Worm (Caenorhabditis elegans) whole organism, L3 larva: ENCODE results near the gene srz-12.

Experiments used
- R02D3.7 ChIP-seq: fragments of 150-350 bp; optimal IDR thresholded peaks from 2 replicates; lab custom pipeline; 2014; ENCODE audit warnings: missing biosample characterization, missing genetic modification characterization
- ZK546.5 ChIP-seq: sonication (generic microtip); optimal IDR thresholded peaks from 2 replicates; lab custom pipeline; 2017; ENCODE audit warnings: missing biosample characterization, missing genetic modification characterization
- aly-2 ChIP-seq: fragments of 150-350 bp; optimal IDR thresholded peaks from 2 replicates; lab custom pipeline; 2014; ENCODE audit warnings: missing biosample characterization, missing genetic modification characterization
- ama-1 ChIP-seq: fragments of 150-350 bp; optimal IDR thresholded peaks from 2 replicates; lab custom pipeline; 2018
- ceh-16 ChIP-seq: sonication (generic microtip); optimal IDR thresholded peaks from 2 replicates; lab custom pipeline; 2017; ENCODE audit warnings: missing biosample characterization, missing genetic modification characterization
- ceh-28 ChIP-seq: fragments of 150-350 bp; optimal IDR thresholded peaks from 2 replicates; lab custom pipeline; 2014; ENCODE audit warnings: missing biosample characterization, missing genetic modification reagents, missing genetic modification characterization
- ceh-82 ChIP-seq: fragments of 150-350 bp; optimal IDR thresholded peaks from 2 replicates; lab custom pipeline; 2014; ENCODE audit warnings: missing biosample characterization, missing genetic modification characterization
- ceh-9 ChIP-seq: sonication (generic microtip); optimal IDR thresholded peaks from 2 replicates; lab custom pipeline; 2018; ENCODE audit warnings: missing biosample characterization, missing genetic modification characterization
- daf-12 ChIP-seq: fragments of 150-350 bp; optimal IDR thresholded peaks from 2 replicates; lab custom pipeline; 2014; ENCODE audit warnings: missing biosample characterization, missing genetic modification reagents, missing genetic modification characterization
- egl-5 ChIP-seq: fragments of 150-350 bp; optimal IDR thresholded peaks from 2 replicates; lab custom pipeline; 2017; ENCODE audit warnings: missing biosample characterization, missing genetic modification reagents, missing genetic modification characterization, inconsistent platforms
- elt-1 ChIP-seq: fragments of 150-350 bp; optimal IDR thresholded peaks from 2 replicates; lab custom pipeline; 2014; ENCODE audit warnings: missing biosample characterization, missing genetic modification characterization
- elt-2 ChIP-seq: sonication (generic microtip); optimal IDR thresholded peaks from 2 replicates; lab custom pipeline; 2016; ENCODE audit warnings: missing genetic modification reagents, mild to moderate bottlenecking, missing genetic modification characterization, missing compliant biosample characterization
- elt-3 ChIP-seq, 3 experiments: fragments of 150-350 bp in 1 of 3; sonication (generic microtip) in 2 of 3; optimal IDR thresholded peaks; 2 replicates in 2 of 3; 4 replicates in 1 of 3; lab custom pipeline; 2014 to 2017; ENCODE audit warnings: missing biosample characterization in 3 of 3, missing genetic modification characterization in 3 of 3
- eor-1 ChIP-seq, 2 experiments: fragments of 150-350 bp; optimal IDR thresholded peaks; 2 replicates each; lab custom pipeline; 2014 to 2018; ENCODE audit warnings: missing biosample characterization in 2 of 2, missing genetic modification characterization in 2 of 2
- fos-1 ChIP-seq: fragments of 150-350 bp; optimal IDR thresholded peaks from 2 replicates; lab custom pipeline; 2014; ENCODE audit warnings: missing biosample characterization, missing genetic modification characterization
- hmg-11 ChIP-seq: sonication (generic microtip); optimal IDR thresholded peaks from 2 replicates; lab custom pipeline; 2016; ENCODE audit warnings: missing genetic modification characterization, missing compliant biosample characterization
- jun-1 ChIP-seq: fragments of 150-350 bp; optimal IDR thresholded peaks from 2 replicates; lab custom pipeline; 2014; ENCODE audit warnings: missing biosample characterization, missing genetic modification reagents, missing genetic modification characterization
- lin-15B ChIP-seq: fragments of 150-350 bp; optimal IDR thresholded peaks from 2 replicates; lab custom pipeline; 2014; ENCODE audit warnings: missing biosample characterization, missing genetic modification characterization
- lin-39 ChIP-seq: fragments of 150-350 bp; optimal IDR thresholded peaks from 2 replicates; lab custom pipeline; 2018; ENCODE audit warnings: missing biosample characterization, missing genetic modification reagents, missing genetic modification characterization
- lsy-12 ChIP-seq: sonication (generic microtip); optimal IDR thresholded peaks from 2 replicates; lab custom pipeline; 2016; ENCODE audit warnings: mild to moderate bottlenecking, missing genetic modification characterization, missing compliant biosample characterization
- mdl-1 ChIP-seq: fragments of 150-350 bp; optimal IDR thresholded peaks from 2 replicates; lab custom pipeline; 2014; ENCODE audit warnings: missing biosample characterization, missing genetic modification characterization
- mml-1 ChIP-seq: fragments of 150-350 bp; sonication (generic microtip); optimal IDR thresholded peaks from 3 replicates; lab custom pipeline; 2014; ENCODE audit warnings: missing biosample characterization, missing genetic modification characterization
- nfya-1 ChIP-seq: sonication (generic microtip); optimal IDR thresholded peaks from 2 replicates; lab custom pipeline; 2017; ENCODE audit warnings: missing genetic modification characterization, mild to moderate bottlenecking, missing compliant biosample characterization, antibody characterized with exemption, moderate library complexity; ENCODE audit not compliant: insufficient read depth
- nhr-11 ChIP-seq: fragments of 150-350 bp; optimal IDR thresholded peaks from 2 replicates; lab custom pipeline; 2014; ENCODE audit warnings: missing biosample characterization, missing genetic modification characterization
- nhr-23 ChIP-seq: fragments of 150-350 bp; optimal IDR thresholded peaks from 2 replicates; lab custom pipeline; 2014; ENCODE audit warnings: missing biosample characterization, missing genetic modification reagents, missing genetic modification characterization
- nhr-237 ChIP-seq: fragments of 150-350 bp; optimal IDR thresholded peaks from 2 replicates; lab custom pipeline; 2014; ENCODE audit warnings: missing biosample characterization, missing genetic modification characterization
- nhr-25 ChIP-seq: sonication (generic microtip); optimal IDR thresholded peaks from 2 replicates; lab custom pipeline; 2017; ENCODE audit warnings: missing biosample characterization, missing genetic modification characterization
- nhr-28 ChIP-seq: fragments of 150-350 bp; optimal IDR thresholded peaks from 2 replicates; lab custom pipeline; 2014; ENCODE audit warnings: missing biosample characterization, missing genetic modification characterization
- nhr-43 ChIP-seq: sonication (generic microtip); optimal IDR thresholded peaks from 2 replicates; lab custom pipeline; 2016; ENCODE audit warnings: mild to moderate bottlenecking, missing genetic modification characterization, missing compliant biosample characterization; ENCODE audit not compliant: poor library complexity, severe bottlenecking
- nhr-67 ChIP-seq: fragments of 150-350 bp; optimal IDR thresholded peaks from 2 replicates; lab custom pipeline; 2014; ENCODE audit warnings: missing biosample characterization, missing genetic modification characterization
- nhr-76 ChIP-seq: fragments of 150-350 bp; sonication (generic microtip); optimal IDR thresholded peaks from 5 replicates; lab custom pipeline; 2014; ENCODE audit warnings: missing biosample characterization, missing genetic modification characterization
- pha-4 ChIP-seq: fragments of 150-350 bp; optimal IDR thresholded peaks from 2 replicates; lab custom pipeline; 2014; ENCODE audit warnings: missing biosample characterization, missing genetic modification reagents, missing genetic modification characterization
- snpc-4 ChIP-seq: fragments of 150-350 bp; optimal IDR thresholded peaks from 2 replicates; lab custom pipeline; 2014; ENCODE audit warnings: missing biosample characterization, missing genetic modification characterization
- unc-39 ChIP-seq: sonication (generic microtip); optimal IDR thresholded peaks from 4 replicates; lab custom pipeline; 2017; ENCODE audit warnings: missing biosample characterization, missing genetic modification characterization
- unc-62 ChIP-seq: fragments of 150-350 bp; sonication (generic microtip); optimal IDR thresholded peaks from 4 replicates; lab custom pipeline; 2014; ENCODE audit warnings: missing biosample characterization, missing genetic modification reagents, missing genetic modification characterization
- zag-1 ChIP-seq: fragments of 150-350 bp; optimal IDR thresholded peaks from 2 replicates; lab custom pipeline; 2014; ENCODE audit warnings: missing biosample characterization, missing genetic modification characterization

Gene srz-12

ce11 chrV:15872273-15872672 lies 9.8 kb upstream of the srz-12 start, which contains the start of gene str-56:
Gene str-56, plus strand, starts transcription at chrV:15872573.
- no peak for TF ChIP-seq nhr-23 (tag; lab: Kevin White, UChicago)
- TF ChIP-seq aly-2 (tag; lab: Kevin White, UChicago): no peak
- TF ChIP-seq pha-4 (tag; lab: Kevin White, UChicago): no peak
- TF ChIP-seq elt-2 (tag; lab: Kevin White, UChicago): no peak
- TF ChIP-seq unc-39 (tag; lab: Kevin White, UChicago): no peak
- no peak for TF ChIP-seq jun-1 (tag; lab: Kevin White, UChicago)
- TF ChIP-seq nhr-25: no peak
- no peak for TF ChIP-seq nhr-67 (tag; lab: Kevin White, UChicago)
- TF ChIP-seq hmg-11 (tag; lab: Kevin White, UChicago): no peak
- no peak for TF ChIP-seq elt-1 (tag; lab: Kevin White, UChicago)
- TF ChIP-seq ceh-82 (tag; lab: Kevin White, UChicago): no peak
- TF ChIP-seq ZK546.5 (tag; lab: Kevin White, UChicago): no peak
- no peak for TF ChIP-seq ceh-9 (tag; lab: Kevin White, UChicago)
- TF ChIP-seq snpc-4 (tag; lab: Kevin White, UChicago): no peak
- no peak for TF ChIP-seq unc-62 (GFP tag; lab: Kevin White, UChicago)
- no peak for TF ChIP-seq nfya-1 (tag; lab: Kevin White, UChicago)
- no peak for TF ChIP-seq nhr-43
- no peak for TF ChIP-seq ama-1
- no peak for TF ChIP-seq ceh-28 (tag; lab: Kevin White, UChicago)

DNA sequence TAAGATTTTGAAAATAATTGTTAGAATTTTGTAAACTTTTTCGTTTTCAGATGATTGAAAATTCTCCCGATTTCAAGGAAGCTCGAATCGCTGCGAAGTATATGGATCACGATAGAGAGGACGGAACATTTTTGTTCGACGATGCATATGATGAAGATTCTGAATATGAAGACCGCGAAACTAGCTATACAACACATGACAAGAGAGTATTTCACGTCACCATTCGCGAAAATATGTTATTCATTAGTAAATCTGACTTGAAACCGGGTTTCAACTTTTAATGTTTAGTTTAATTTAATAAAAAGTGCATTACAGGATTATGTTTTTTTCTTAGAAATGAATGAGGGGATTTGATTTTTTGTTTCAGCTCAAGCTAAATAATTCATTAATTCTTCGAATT lies 7.9 kb upstream of the srz-12 start, which contains the start of gene str-57:
TSS of gene str-57 (plus strand) at position 301 of the 400 bp plus-strand sequence.
- TF ChIP-seq unc-62 (GFP tag; lab: Kevin White, UChicago) (no peak), egl-5 (no peak), eor-1 (tag; optimal IDR thresholded peaks at IDR 0.05; lab: Kevin White, UChicago) (no peak), hmg-11 (tag; lab: Kevin White, UChicago) (no peak), lsy-12 (tag; lab: Kevin White, UChicago) (no peak), aly-2 (tag; lab: Kevin White, UChicago) (no peak), lin-15B (no peak), R02D3.7 (tag; lab: Kevin White, UChicago) (no peak), unc-39 (tag; lab: Kevin White, UChicago) (no peak), ceh-16 (tag; lab: Kevin White, UChicago) (no peak), mml-1 (no peak), elt-3 (tag; optimal IDR thresholded peaks at IDR 0.05; lab: Kevin White, UChicago) (no peak), fos-1 (no peak), ceh-82 (tag; lab: Kevin White, UChicago) (no peak), lin-39 (tag; lab: Kevin White, UChicago) (no peak), nhr-67 (tag; lab: Kevin White, UChicago) (no peak), pha-4 (tag; lab: Kevin White, UChicago) (no peak), jun-1 (tag; lab: Kevin White, UChicago) (no peak)
- TF ChIP-seq, all 47 proteins: peak for 0

DNA sequence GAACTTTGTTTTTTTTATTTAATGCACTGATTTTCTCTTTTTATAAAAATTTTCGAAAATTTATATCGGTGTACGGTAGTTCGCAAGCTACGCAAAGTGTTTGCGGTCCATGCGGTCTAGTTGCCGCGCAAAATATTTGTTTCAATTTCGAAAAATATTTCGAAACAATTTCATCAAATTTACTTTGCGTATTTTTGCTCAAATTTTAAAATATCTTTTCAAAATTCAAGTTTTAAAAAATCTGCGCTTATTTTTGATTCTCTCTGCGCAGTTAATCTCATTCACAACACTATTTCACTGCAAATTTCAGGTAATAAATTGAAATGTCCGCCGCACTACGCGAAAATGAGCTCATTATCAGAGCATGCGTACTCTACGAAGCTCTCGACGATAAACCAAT lies 4.9 kb upstream of the srz-12 start, which contains the start of gene fbxa-197:
TSS of gene fbxa-197 (plus strand) at position 301 of the 400 bp plus-strand sequence.
- TF ChIP-seq ama-1 (no peak), egl-5 (no peak), nhr-23 (tag; lab: Kevin White, UChicago) (no peak), lin-39 (tag; lab: Kevin White, UChicago) (no peak), ceh-9 (tag; lab: Kevin White, UChicago) (no peak), nhr-67 (tag; lab: Kevin White, UChicago) (no peak), daf-12 (tag; lab: Kevin White, UChicago) (no peak), nhr-11 (no peak), mml-1 (no peak), fos-1 (no peak), nhr-25 (no peak), nhr-237 (tag; lab: Kevin White, UChicago) (no peak), nhr-43 (no peak), mdl-1 (no peak), nhr-28 (tag; lab: Kevin White, UChicago) (no peak), lsy-12 (tag; lab: Kevin White, UChicago) (no peak), ceh-28 (tag; lab: Kevin White, UChicago) (no peak), lin-15B (no peak)
- TF ChIP-seq, all 47 proteins: peak for 0

- no peak for TF ChIP-seq nhr-43
- TF ChIP-seq ceh-28 (tag; lab: Kevin White, UChicago): no peak
- TF ChIP-seq ZK546.5 (tag; lab: Kevin White, UChicago): no peak
- TF ChIP-seq ama-1: no peak
- no peak for TF ChIP-seq lin-39 (tag; lab: Kevin White, UChicago)
- TF ChIP-seq elt-3 (tag; optimal IDR thresholded peaks at IDR 0.05; lab: Kevin White, UChicago): no peak
- TF ChIP-seq mml-1: no peak
- TF ChIP-seq fos-1: no peak
- TF ChIP-seq lsy-12 (tag; lab: Kevin White, UChicago): no peak
- no peak for TF ChIP-seq nhr-76 (tag; lab: Kevin White, UChicago)
- no peak for TF ChIP-seq zag-1 (tag; lab: Kevin White, UChicago)
- no peak for TF ChIP-seq eor-1 (tag; optimal IDR thresholded peaks at IDR 0.05; lab: Kevin White, UChicago)
- TF ChIP-seq jun-1 (tag; lab: Kevin White, UChicago): no peak
- no peak for TF ChIP-seq nhr-25
- TF ChIP-seq, all 47 proteins: peak for 0
Measured at ce11 chrV:15865839-15866238, 3.3 kb upstream of the srz-12 start, which contains the start of gene srh-293. Gene srh-293, plus strand, starts transcription at chrV:15866139.
